ENCODE assay signal across 2 fruit fly cellular contexts in the genomic region with DNA sequence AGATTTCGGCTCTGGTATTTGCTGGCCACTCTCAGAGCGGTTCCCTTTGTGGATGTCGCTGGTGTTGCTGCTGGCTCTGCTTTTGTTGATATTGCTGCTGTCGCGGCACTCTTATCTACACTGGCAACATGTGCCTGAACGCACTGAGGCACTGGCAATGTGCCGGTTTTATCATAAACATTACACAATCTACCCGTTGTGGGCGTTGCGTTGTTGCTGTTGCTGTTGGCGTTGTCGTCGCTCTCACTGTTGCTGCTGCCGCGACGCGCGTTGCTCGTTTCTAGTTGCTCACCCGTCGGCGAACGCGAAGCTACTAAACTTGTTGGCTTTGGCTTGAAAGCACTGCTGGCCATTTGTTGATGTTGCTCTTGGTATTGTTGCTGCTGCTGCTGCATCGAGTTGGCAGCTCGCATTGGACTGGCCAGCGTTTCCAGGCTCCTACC.
TF ChIP-seq lines count a peak whose summit lies in the region.

No protein-coding gene starts in this region.

TF ChIP-seq in whole organism, embryonic, 481 proteins besides CTCF, POLR2A, EP300 and RAD21 (continued from another document and continues in another):
- TF ChIP-seq unc-4 (GFP tag; IDR thresholded peaks at IDR 0.05; lab: Robert Waterston, UW; ENCODE audit: partially characterized antibody), result no peak
- no peak for TF ChIP-seq insv (GFP tag; optimal IDR thresholded peaks at IDR 0.05; lab: Kevin White, UChicago)
- no peak for TF ChIP-seq Atf-2 (GFP tag; optimal IDR thresholded peaks at IDR 0.05; lab: Kevin White, UChicago)
- TF ChIP-seq CG6791 (GFP tag; IDR thresholded peaks at IDR 0.05; lab: Robert Waterston, UW; ENCODE audit: partially characterized antibody), result no peak
- TF ChIP-seq CG15269 (tag; optimal IDR thresholded peaks at IDR 0.05; lab: Kevin White, UChicago), result no peak
- no peak for TF ChIP-seq row (GFP tag; IDR thresholded peaks at IDR 0.05; lab: Robert Waterston, UW)
- 0 out of 2 replicates have a peak, but pooled peaks have one; percentile 6 for TF ChIP-seq Taf1 (GFP tag; IDR thresholded peaks at IDR 0.05; lab: Robert Waterston, UW)
- TF ChIP-seq CG32772 (GFP tag; IDR thresholded peaks at IDR 0.05; lab: Robert Waterston, UW), result no peak
- no peak for TF ChIP-seq BtbVII (GFP tag; optimal IDR thresholded peaks at IDR 0.05; lab: Kevin White, UChicago)
- no peak for TF ChIP-seq dati (GFP tag; IDR thresholded peaks at IDR 0.05; lab: Robert Waterston, UW)
- TF ChIP-seq lilli (GFP tag; optimal IDR thresholded peaks at IDR 0.05; lab: Kevin White, UChicago), result no peak
- TF ChIP-seq nau (GFP tag; optimal IDR thresholded peaks at IDR 0.05; lab: Kevin White, UChicago), result no peak
- TF ChIP-seq sqz (GFP tag; optimal IDR thresholded peaks at IDR 0.05; lab: Kevin White, UChicago), result no peak
- no peak for TF ChIP-seq Neu2 (GFP tag; optimal IDR thresholded peaks at IDR 0.05; lab: Kevin White, UChicago; ENCODE audit: borderline replicate concordance)
- TF ChIP-seq nmo (GFP tag; optimal IDR thresholded peaks at IDR 0.05; lab: Kevin White, UChicago), result no peak
- TF ChIP-seq CG10267 (tag; optimal IDR thresholded peaks at IDR 0.05; lab: Kevin White, UChicago), result no peak
- TF ChIP-seq croc (GFP tag; conservative IDR thresholded peaks at IDR 0.05; lab: Robert Waterston, UW), result no peak
- TF ChIP-seq cas (GFP tag; IDR thresholded peaks at IDR 0.05; lab: Robert Waterston, UW), result no peak
- TF ChIP-seq CG13624 (GFP tag; optimal IDR thresholded peaks at IDR 0.05; lab: Kevin White, UChicago), result no peak
- peak in 1 of 2 experiments; percentile 5 for TF ChIP-seq Hr51 (GFP tag; optimal IDR thresholded peaks at IDR 0.05; lab: Kevin White, UChicago)
- no peak for TF ChIP-seq trh (GFP tag; optimal IDR thresholded peaks at IDR 0.05; lab: Kevin White, UChicago)
- no peak for TF ChIP-seq esg (GFP tag; conservative IDR thresholded peaks at IDR 0.05; lab: Robert Waterston, UW)
- peak; percentile 99 for TF ChIP-seq CG5180 (GFP tag; optimal IDR thresholded peaks at IDR 0.05; lab: Kevin White, UChicago)
- no peak for TF ChIP-seq klu (GFP tag; IDR thresholded peaks at IDR 0.05; lab: Robert Waterston, UW)
- no peak for TF ChIP-seq CG1603 (tag; optimal IDR thresholded peaks at IDR 0.05; lab: Kevin White, UChicago)
- TF ChIP-seq B-H1 (GFP tag; IDR thresholded peaks at IDR 0.05; lab: Robert Waterston, UW), result no peak
- peak; percentile 0 for TF ChIP-seq odd (GFP tag; optimal IDR thresholded peaks at IDR 0.05; lab: Kevin White, UChicago)
- no peak for TF ChIP-seq CG18476 (GFP tag; optimal IDR thresholded peaks at IDR 0.05; lab: Kevin White, UChicago)
- TF ChIP-seq sens-2 (GFP tag; IDR thresholded peaks at IDR 0.05; lab: Robert Waterston, UW), result no peak
- no peak for TF ChIP-seq CG10979 (tag; optimal IDR thresholded peaks at IDR 0.05; lab: Kevin White, UChicago)
- TF ChIP-seq yki (optimal IDR thresholded peaks at IDR 0.05; lab: Kevin White, UChicago), result no peak
- no peak for TF ChIP-seq CG1792 (GFP tag; optimal IDR thresholded peaks at IDR 0.05; lab: Kevin White, UChicago)
- no peak for TF ChIP-seq abd-A (tag; optimal IDR thresholded peaks at IDR 0.05; lab: Kevin White, UChicago)
- no peak for TF ChIP-seq D19B (GFP tag; optimal IDR thresholded peaks at IDR 0.05; lab: Kevin White, UChicago)
- TF ChIP-seq CG4404 (GFP tag; IDR thresholded peaks at IDR 0.05; lab: Robert Waterston, UW), result no peak
- no peak for TF ChIP-seq ac (GFP tag; optimal IDR thresholded peaks at IDR 0.05; lab: Kevin White, UChicago)
- no peak for TF ChIP-seq CG10431 (GFP tag; optimal IDR thresholded peaks at IDR 0.05; lab: Kevin White, UChicago)
- no peak for TF ChIP-seq Dad (GFP tag; optimal IDR thresholded peaks at IDR 0.05; lab: Kevin White, UChicago)
- TF ChIP-seq CG12155 (GFP tag; optimal IDR thresholded peaks at IDR 0.05; lab: Kevin White, UChicago), result peak; percentile 6
- no peak for TF ChIP-seq CG5953 (GFP tag; IDR thresholded peaks at IDR 0.05; lab: Robert Waterston, UW)
- no peak for TF ChIP-seq hth (optimal IDR thresholded peaks at IDR 0.05; lab: Kevin White, UChicago)
- TF ChIP-seq ken (GFP tag; IDR thresholded peaks at IDR 0.05; lab: Robert Waterston, UW), result no peak
- no peak for TF ChIP-seq CG15011 (GFP tag; optimal IDR thresholded peaks at IDR 0.05; lab: Kevin White, UChicago)
- TF ChIP-seq CG11085 (GFP tag; IDR thresholded peaks at IDR 0.05; lab: Robert Waterston, UW), result no peak
- TF ChIP-seq CG17612 (GFP tag; IDR thresholded peaks at IDR 0.05; lab: Robert Waterston, UW), result no peak
- no peak; the same call in 1 of the 2 replicates for TF ChIP-seq bbx (GFP tag; IDR thresholded peaks at IDR 0.05; lab: Robert Waterston, UW; ENCODE audit: partially characterized antibody)
- TF ChIP-seq CG10565 (GFP tag; optimal IDR thresholded peaks at IDR 0.05; lab: Kevin White, UChicago), result no peak
- TF ChIP-seq hbn (GFP tag; IDR thresholded peaks at IDR 0.05; lab: Robert Waterston, UW; ENCODE audit: partially characterized antibody), result no peak
- TF ChIP-seq en (GFP tag; optimal IDR thresholded peaks at IDR 0.05; lab: Kevin White, UChicago), result no peak
- no peak for TF ChIP-seq CkIIα-i1 (GFP tag; IDR thresholded peaks at IDR 0.05; lab: Robert Waterston, UW)
- peak; percentile 38; the same call in 1 of the 2 replicates for TF ChIP-seq GATAe (GFP tag; conservative IDR thresholded peaks at IDR 0.05; lab: Robert Waterston, UW)
- TF ChIP-seq pros (GFP tag; optimal IDR thresholded peaks at IDR 0.05; lab: Kevin White, UChicago), result no peak
- TF ChIP-seq kni (GFP tag; optimal IDR thresholded peaks at IDR 0.05; lab: Kevin White, UChicago), result no peak
- TF ChIP-seq PHDP (tag; optimal IDR thresholded peaks at IDR 0.05; lab: Kevin White, UChicago), result no peak
- no peak for TF ChIP-seq stc (GFP tag; IDR thresholded peaks at IDR 0.05; lab: Robert Waterston, UW)
- no peak for TF ChIP-seq CHES-1-like (GFP tag; optimal IDR thresholded peaks at IDR 0.05; lab: Kevin White, UChicago)
- peak; percentile 91 for TF ChIP-seq chinmo (GFP tag; IDR thresholded peaks at IDR 0.05; lab: Robert Waterston, UW; ENCODE audit: partially characterized antibody)
- no peak for TF ChIP-seq inv (GFP tag; IDR thresholded peaks at IDR 0.05; lab: Robert Waterston, UW; ENCODE audit: partially characterized antibody)
- TF ChIP-seq cg (GFP tag; optimal IDR thresholded peaks at IDR 0.05; lab: Kevin White, UChicago), result no peak
- TF ChIP-seq CG10654 (GFP tag; optimal IDR thresholded peaks at IDR 0.05; lab: Kevin White, UChicago), result no peak
- TF ChIP-seq CG15601 (tag; optimal IDR thresholded peaks at IDR 0.05; lab: Kevin White, UChicago), result no peak
- TF ChIP-seq CG32532 (GFP tag; IDR thresholded peaks at IDR 0.05; lab: Robert Waterston, UW), result no peak
- TF ChIP-seq vnd (GFP tag; IDR thresholded peaks at IDR 0.05; lab: Robert Waterston, UW; ENCODE audit: partially characterized antibody), result no peak
- TF ChIP-seq CG4617 (GFP tag; optimal IDR thresholded peaks at IDR 0.05; lab: Kevin White, UChicago; ENCODE audit: borderline replicate concordance), result no peak
- no peak for TF ChIP-seq wor (GFP tag; IDR thresholded peaks at IDR 0.05; lab: Robert Waterston, UW)

TF ChIP-seq in whole organism, prepupa, 60 proteins besides CTCF, POLR2A, EP300 and RAD21 (continued from another document):
- TF ChIP-seq CG31627 (GFP tag; optimal IDR thresholded peaks at IDR 0.05; lab: Kevin White, UChicago), result no peak
- peak; percentile 23 for TF ChIP-seq CG3919 (GFP tag; optimal IDR thresholded peaks at IDR 0.05; lab: Kevin White, UChicago)
- no peak for TF ChIP-seq salr (GFP tag; optimal IDR thresholded peaks at IDR 0.05; lab: Kevin White, UChicago)
- peak; percentile 1 for TF ChIP-seq Lpt (GFP tag; optimal IDR thresholded peaks at IDR 0.05; lab: Kevin White, UChicago)
